Worm (Caenorhabditis elegans) whole organism, L4 larva: ENCODE data around the gene cdh-9.

ENCODE experiments used
- T26A8.4 ChIP-seq: fragments of 200-800 bp; sonication (Bioruptor generic); IDR thresholded peaks from 2 replicates; pipeline ENCODE4 v1.3.6; 2022; ENCODE audit warnings: missing genetic modification characterization, missing compliant biosample characterization
- Y5F2A.4 ChIP-seq: fragments of 200-800 bp; sonication (Bioruptor generic); optimal IDR thresholded peaks from 2 replicates; lab custom pipeline; 2018; ENCODE audit warnings: mild to moderate bottlenecking, missing genetic modification characterization, missing compliant biosample characterization
- ama-1 ChIP-seq: fragments of 150-350 bp; optimal IDR thresholded peaks from 2 replicates; lab custom pipeline; 2014; ENCODE audit warnings: inconsistent platforms, mixed read lengths
- dve-1 ChIP-seq: sonication (generic microtip); optimal IDR thresholded peaks from 2 replicates; lab custom pipeline; 2017; ENCODE audit warnings: antibody characterized with exemption, mild to moderate bottlenecking, missing genetic modification characterization, missing compliant biosample characterization; ENCODE audit not compliant: insufficient read depth
- jun-1 ChIP-seq: fragments of 150-350 bp; optimal IDR thresholded peaks from 2 replicates; lab custom pipeline; 2014; ENCODE audit warnings: missing biosample characterization, missing genetic modification reagents, missing genetic modification characterization
- lin-1 ChIP-seq: fragments of 200-800 bp; sonication (Bioruptor generic); IDR thresholded peaks from 2 replicates; pipeline ENCODE4 v1.3.6; 2022; ENCODE audit warnings: missing genetic modification reagents, missing genetic modification characterization, missing compliant biosample characterization
- lin-13 ChIP-seq: fragments of 150-350 bp; optimal IDR thresholded peaks from 2 replicates; lab custom pipeline; 2014; ENCODE audit warnings: missing biosample characterization, missing genetic modification reagents, missing genetic modification characterization
- lin-39 ChIP-seq: fragments of 150-350 bp; optimal IDR thresholded peaks from 2 replicates; lab custom pipeline; 2014; ENCODE audit warnings: missing biosample characterization, missing genetic modification reagents, missing genetic modification characterization
- lir-3 ChIP-seq: sonication (generic microtip); optimal IDR thresholded peaks from 2 replicates; lab custom pipeline; 2016; ENCODE audit warnings: mild to moderate bottlenecking, missing genetic modification characterization, missing compliant biosample characterization
- madf-5 ChIP-seq, 2 experiments: fragments of 200-800 bp; sonication (Bioruptor generic); IDR thresholded peaks; 2 replicates each; pipeline ENCODE4 v1.3.6; 2022; ENCODE audit warnings: missing compliant biosample characterization in 2 of 2, missing genetic modification characterization in 2 of 2
- nhr-25 ChIP-seq: sonication (generic microtip); optimal IDR thresholded peaks from 2 replicates; lab custom pipeline; 2017; ENCODE audit warnings: missing genetic modification characterization, mild to moderate bottlenecking, missing compliant biosample characterization, antibody characterized with exemption, moderate library complexity, borderline replicate concordance; ENCODE audit not compliant: insufficient read depth
- nhr-28 ChIP-seq: fragments of 150-350 bp; optimal IDR thresholded peaks from 2 replicates; lab custom pipeline; 2014; ENCODE audit warnings: missing biosample characterization, missing genetic modification characterization
- unc-39 ChIP-seq: sonication (generic microtip); optimal IDR thresholded peaks from 2 replicates; lab custom pipeline; 2017; ENCODE audit warnings: missing biosample characterization, missing genetic modification characterization
- unc-62 ChIP-seq, 3 experiments: fragments of 150-350 bp in 1 of 3; sonication (generic microtip); optimal IDR thresholded peaks in 2 of 3; peaks in 1 of 3; 1 replicate in 1 of 3; 2 replicates in 2 of 3; lab custom pipeline; 2014 to 2017; ENCODE audit warnings: missing biosample characterization in 3 of 3, missing genetic modification characterization in 3 of 3, missing genetic modification reagents in 3 of 3, missing genotype in 1 of 3

DNA sequence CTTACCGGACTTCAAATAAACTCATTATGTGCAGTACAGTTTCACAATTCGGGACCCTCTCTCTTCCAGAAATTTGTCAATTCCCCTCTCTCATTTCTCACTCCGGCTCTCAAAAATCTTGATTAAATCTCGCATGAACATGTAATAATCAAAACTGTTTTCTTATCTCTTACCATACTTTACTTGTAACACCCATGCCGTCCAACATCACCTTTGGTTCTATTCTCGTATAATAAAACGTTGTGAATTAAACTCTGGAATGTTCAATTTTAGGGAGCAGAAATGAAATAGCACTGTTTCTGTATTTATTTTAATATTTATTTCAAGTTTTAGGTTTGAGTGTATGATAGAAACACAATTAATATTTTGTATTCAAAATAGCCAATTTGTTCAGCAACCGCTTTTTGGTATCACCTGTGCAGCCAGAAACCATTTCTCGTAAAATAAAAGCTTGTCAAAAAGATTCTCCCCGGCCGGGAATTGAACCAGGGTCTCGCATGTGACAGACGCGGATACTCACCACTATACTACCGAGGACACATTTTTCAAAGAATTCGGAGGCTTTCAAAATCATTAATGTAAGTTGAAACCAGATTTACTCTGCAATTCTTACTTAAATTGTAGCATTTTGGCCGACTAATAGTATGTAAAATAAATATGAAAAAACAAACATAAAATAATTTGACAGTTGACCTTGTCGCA, 22.5 kb downstream of the cdh-9 start:
- TF ChIP-seq unc-39: no peak
- TF ChIP-seq T26A8.4 (GFP tag; lab: Robert Waterston, UW): no peak
- TF ChIP-seq jun-1: no peak
- TF ChIP-seq lin-39 (tag; lab: Kevin White, UChicago): no peak
- TF ChIP-seq Y5F2A.4 (GFP tag; lab: Kevin White, UChicago): no peak
- TF ChIP-seq dve-1 (tag; lab: Kevin White, UChicago): no peak
- no peak for TF ChIP-seq lin-13 (GFP tag; lab: Kevin White, UChicago)
- no peak for TF ChIP-seq madf-5 (GFP tag; IDR thresholded peaks at IDR 0.05; lab: Robert Waterston, UW)
- TF ChIP-seq ama-1 (lab: Kevin White, UChicago): no peak
- TF ChIP-seq lir-3 (tag; lab: Kevin White, UChicago): no peak
- no peak for TF ChIP-seq nhr-28 (tag; lab: Kevin White, UChicago)
- TF ChIP-seq unc-62 (GFP tag; optimal IDR thresholded peaks at IDR 0.05 in 1 of 2; lab: Kevin White, UChicago): no peak
- TF ChIP-seq unc-62 (tag; optimal IDR thresholded peaks at IDR 0.05; lab: Kevin White, UChicago): no peak
- no peak for TF ChIP-seq lin-1 (GFP tag; lab: Robert Waterston, UW)
- TF ChIP-seq nhr-25: no peak
